Worm (Caenorhabditis elegans) whole organism, midembryonic: ENCODE results near the gene C54D10.13.

ENCODE experiments used
- T22C8.4 ChIP-seq: fragments of 200-800 bp; sonication (Bioruptor generic); IDR thresholded peaks from 2 replicates; pipeline ENCODE4 v1.3.6; 2022; ENCODE audit warnings: missing genetic modification characterization, missing compliant biosample characterization
- cog-1 ChIP-seq: sonication (generic microtip); optimal IDR thresholded peaks from 2 replicates; lab custom pipeline; 2016; ENCODE audit warnings: missing genetic modification characterization, missing compliant biosample characterization
- flt-1 ChIP-seq: fragments of 200-800 bp; sonication (Bioruptor generic); IDR thresholded peaks from 2 replicates; pipeline ENCODE4 v1.3.6; 2022; ENCODE audit warnings: missing genetic modification characterization, missing compliant biosample characterization
- klf-2 ChIP-seq: fragments of 200-800 bp; sonication (Bioruptor generic); conservative IDR thresholded peaks from 2 replicates; pipeline ENCODE4 v1.3.6; 2022; ENCODE audit warnings: missing genetic modification reagents, missing genetic modification characterization, missing compliant biosample characterization
- med-1 ChIP-seq: sonication (generic microtip); optimal IDR thresholded peaks from 2 replicates; lab custom pipeline; 2017; ENCODE audit warnings: missing genetic modification characterization, mild to moderate bottlenecking, missing compliant biosample characterization, antibody characterized with exemption, missing genetic modification reagents; ENCODE audit not compliant: insufficient read depth
- ref-1 ChIP-seq: fragments of 200-800 bp; sonication (Bioruptor generic); conservative IDR thresholded peaks from 2 replicates; pipeline ENCODE4 v1.3.6; 2022; ENCODE audit warnings: missing genetic modification reagents, missing genetic modification characterization, missing compliant biosample characterization
- tab-1 ChIP-seq: fragments of 200-800 bp; sonication (Bioruptor generic); IDR thresholded peaks from 2 replicates; pipeline ENCODE4 v1.3.6; 2022; ENCODE audit warnings: missing genetic modification characterization, missing compliant biosample characterization
- ztf-23 ChIP-seq: fragments of 200-800 bp; sonication (Bioruptor generic); IDR thresholded peaks from 2 replicates; pipeline ENCODE4 v1.3.6; 2022; ENCODE audit warnings: missing genetic modification reagents, missing genetic modification characterization, missing compliant biosample characterization
- ztf-29 ChIP-seq: fragments of 200-800 bp; sonication (Bioruptor generic); IDR thresholded peaks from 2 replicates; pipeline ENCODE4 v1.3.6; 2022; ENCODE audit warnings: missing genetic modification reagents, missing genetic modification characterization, missing compliant biosample characterization

Gene C54D10.13

DNA sequence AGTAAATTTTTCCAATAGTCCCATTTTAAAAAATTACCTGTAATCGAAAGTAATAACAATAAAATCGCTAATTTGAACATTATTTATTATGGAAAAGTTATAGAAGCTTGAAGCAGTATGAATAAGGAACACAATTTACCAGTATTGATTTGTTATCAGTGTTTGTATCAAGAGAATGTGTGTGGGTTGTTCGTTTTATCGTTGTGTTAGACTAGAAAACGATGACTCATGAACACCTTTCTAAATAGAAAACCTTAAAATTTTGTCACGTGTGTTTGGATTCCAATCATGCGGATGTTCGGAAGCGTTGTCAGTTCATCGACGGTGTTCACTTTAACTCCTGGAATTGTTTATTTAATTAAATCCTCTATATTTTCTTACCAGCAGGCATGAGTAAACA, at the start of gene C54D10.13:
Gene C54D10.13 (minus strand): TSS at position 179 of the 400 bp plus-strand sequence.
- TF ChIP-seq klf-2 (GFP tag; lab: Robert Waterston, UW) (no peak), cog-1 (no peak), tab-1 (GFP tag; lab: Robert Waterston, UW) (no peak), ztf-29 (GFP tag; lab: Robert Waterston, UW) (no peak), med-1 (GFP tag; lab: Kevin White, UChicago) (no peak), ztf-23 (no peak), T22C8.4 (GFP tag; lab: Robert Waterston, UW) (no peak), flt-1 (GFP tag; lab: Robert Waterston, UW) (no peak)

DNA sequence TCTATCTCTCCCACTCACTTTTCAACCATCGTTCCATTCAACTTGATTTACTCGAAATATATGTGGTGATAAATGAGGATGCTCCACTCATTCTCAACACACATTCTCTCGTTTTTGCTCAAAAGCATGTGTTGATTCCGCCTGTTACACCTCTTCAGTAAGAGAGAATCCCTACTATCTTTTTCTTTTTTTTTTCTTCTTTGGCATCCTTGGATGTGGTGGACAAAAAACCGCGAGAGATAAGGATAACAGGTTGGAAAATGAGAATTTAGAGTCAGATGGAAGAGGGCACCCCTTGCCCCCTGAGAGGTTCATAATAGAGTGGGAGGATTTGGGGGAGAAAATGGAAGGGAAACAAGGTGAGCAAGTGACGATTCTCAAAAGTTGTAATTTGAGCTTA, 46.9 kb upstream of the C54D10.13 start:
- TF ChIP-seq ztf-29 (GFP tag; lab: Robert Waterston, UW) (no peak), ref-1 (GFP tag; lab: Robert Waterston, UW) (no peak), tab-1 (GFP tag; lab: Robert Waterston, UW) (no peak), ztf-23 (no peak), klf-2 (GFP tag; lab: Robert Waterston, UW) (no peak), flt-1 (GFP tag; lab: Robert Waterston, UW) (no peak), cog-1 (no peak)

DNA sequence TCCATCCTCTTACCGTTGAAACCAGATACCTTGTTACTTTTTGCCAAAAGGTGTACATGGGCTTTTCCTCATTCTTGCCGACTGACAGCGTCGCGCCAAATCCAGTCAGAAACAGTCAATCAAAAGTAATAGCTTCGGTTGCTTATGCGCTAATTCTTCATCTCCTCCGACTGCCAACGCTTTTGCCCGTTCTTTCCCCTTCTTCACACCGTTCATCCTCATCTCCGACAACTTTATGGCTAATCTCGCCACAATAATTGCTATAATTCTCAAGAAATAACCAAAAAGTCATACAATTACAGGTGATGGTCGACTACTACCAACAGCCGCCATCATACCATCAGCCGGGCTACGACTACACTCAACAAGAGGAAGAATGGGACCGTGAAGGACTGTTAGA, 46.0 kb upstream of the C54D10.13 start, which contains the start of gene atn-1:
Gene atn-1 (plus strand): TSS at position 301 of the 400 bp plus-strand sequence.
- TF ChIP-seq klf-2 (GFP tag; lab: Robert Waterston, UW), result no peak
- no peak for TF ChIP-seq T22C8.4 (GFP tag; lab: Robert Waterston, UW)
- TF ChIP-seq ref-1 (GFP tag; lab: Robert Waterston, UW), result no peak
- no peak for TF ChIP-seq med-1 (GFP tag; lab: Kevin White, UChicago)
- no peak for TF ChIP-seq ztf-23
- TF ChIP-seq tab-1 (GFP tag; lab: Robert Waterston, UW), result no peak
- TF ChIP-seq cog-1, result no peak
- TF ChIP-seq flt-1 (GFP tag; lab: Robert Waterston, UW), result no peak
- TF ChIP-seq ztf-29 (GFP tag; lab: Robert Waterston, UW), result no peak

DNA sequence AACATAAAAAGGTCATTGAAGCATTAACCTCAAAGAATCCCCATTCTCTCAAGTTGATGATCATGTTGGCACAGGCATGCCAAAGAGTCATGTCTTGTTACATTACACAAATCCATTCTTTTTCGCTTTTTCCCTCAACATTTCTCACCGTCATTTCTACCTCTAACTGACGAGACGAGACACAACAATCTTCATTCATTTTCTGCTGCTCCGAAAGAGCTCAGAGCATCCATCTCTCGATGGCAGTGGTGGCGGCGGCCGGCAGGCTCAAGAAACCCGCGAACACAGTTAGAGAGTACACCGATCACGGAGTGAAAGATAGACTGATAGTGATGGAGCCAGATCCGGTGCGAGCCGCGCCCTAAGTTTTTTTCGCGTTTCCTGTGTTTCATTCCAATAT, 45.0 kb upstream of the C54D10.13 start:
- no peak for TF ChIP-seq flt-1 (GFP tag; lab: Robert Waterston, UW)
- no peak for TF ChIP-seq T22C8.4 (GFP tag; lab: Robert Waterston, UW)
- TF ChIP-seq klf-2 (GFP tag; lab: Robert Waterston, UW), result no peak
- no peak for TF ChIP-seq cog-1
- TF ChIP-seq med-1 (GFP tag; lab: Kevin White, UChicago), result no peak
- no peak for TF ChIP-seq ztf-29 (GFP tag; lab: Robert Waterston, UW)
- TF ChIP-seq tab-1 (GFP tag; lab: Robert Waterston, UW), result no peak
- TF ChIP-seq ztf-23, result no peak
- TF ChIP-seq ref-1 (GFP tag; lab: Robert Waterston, UW), result no peak

DNA sequence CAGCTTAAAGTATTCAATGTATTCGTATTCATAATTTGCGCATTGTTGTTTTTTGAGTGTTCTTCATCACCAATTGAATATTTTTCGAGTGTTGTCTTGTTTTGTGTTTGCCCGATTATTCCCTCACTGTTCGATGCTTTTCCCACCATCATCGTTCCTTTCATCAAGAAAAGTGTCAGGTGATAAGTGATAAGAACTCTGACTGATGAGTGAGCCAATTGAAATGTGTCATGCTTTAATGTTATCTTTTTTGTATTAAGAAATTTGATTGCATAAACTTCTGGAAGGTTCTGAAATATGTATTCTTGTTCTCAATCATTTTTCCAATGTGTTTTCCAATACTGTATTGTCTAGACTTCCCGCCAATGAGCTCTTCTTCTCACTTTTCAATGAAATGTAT, 43.3 kb upstream of the C54D10.13 start:
- no peak for TF ChIP-seq ref-1 (GFP tag; lab: Robert Waterston, UW)
- TF ChIP-seq T22C8.4 (GFP tag; lab: Robert Waterston, UW), result no peak
- no peak for TF ChIP-seq klf-2 (GFP tag; lab: Robert Waterston, UW)
- no peak for TF ChIP-seq flt-1 (GFP tag; lab: Robert Waterston, UW)
- TF ChIP-seq ztf-29 (GFP tag; lab: Robert Waterston, UW), result no peak
- no peak for TF ChIP-seq cog-1
- no peak for TF ChIP-seq tab-1 (GFP tag; lab: Robert Waterston, UW)
- TF ChIP-seq med-1 (GFP tag; lab: Kevin White, UChicago), result no peak

DNA sequence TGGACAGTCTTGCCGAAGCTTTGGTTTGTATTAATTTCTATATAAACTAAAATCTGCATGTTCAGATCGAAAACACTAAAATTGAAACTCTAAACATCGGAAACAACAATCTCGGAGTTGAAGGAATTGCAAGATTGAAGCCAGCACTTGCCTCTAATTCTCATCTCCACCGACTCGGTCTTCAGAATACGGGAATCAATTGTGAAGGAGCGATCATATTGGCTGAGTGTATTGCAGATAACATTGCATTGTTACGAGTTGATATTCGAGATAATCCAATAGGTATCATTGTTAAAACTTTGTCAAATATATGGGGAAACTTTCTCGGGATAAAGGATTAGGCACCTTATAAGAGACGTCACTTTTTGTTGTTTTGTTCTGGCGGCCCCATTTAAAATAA, 38.2 kb upstream of the C54D10.13 start:
- TF ChIP-seq med-1 (GFP tag; lab: Kevin White, UChicago) (no peak), ztf-23 (no peak), T22C8.4 (GFP tag; lab: Robert Waterston, UW) (no peak), klf-2 (GFP tag; lab: Robert Waterston, UW) (no peak), ztf-29 (GFP tag; lab: Robert Waterston, UW) (no peak), ref-1 (GFP tag; lab: Robert Waterston, UW) (no peak), tab-1 (GFP tag; lab: Robert Waterston, UW) (no peak), cog-1 (no peak), flt-1 (GFP tag; lab: Robert Waterston, UW) (no peak)

DNA sequence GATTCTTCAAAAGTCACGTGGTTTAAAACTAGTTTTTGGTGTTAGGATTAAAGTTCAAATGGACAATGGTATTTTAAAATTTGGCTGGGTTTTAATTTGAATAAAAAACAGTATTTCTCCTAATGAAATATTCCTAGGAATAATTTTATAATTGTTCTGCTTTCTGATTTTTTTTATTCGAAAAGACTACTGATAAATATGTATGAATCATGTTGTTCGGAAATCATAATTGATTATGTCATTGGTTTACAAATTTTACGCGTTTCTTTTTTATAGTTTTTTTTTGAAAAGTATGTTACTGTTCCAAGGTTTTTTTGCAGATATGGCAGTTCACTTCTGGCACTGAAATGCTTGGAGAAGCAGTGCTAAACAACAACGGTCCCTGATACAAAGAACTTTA, 36.3 kb upstream of the C54D10.13 start, which contains the start of gene F28C1.3:
Gene F28C1.3 (plus strand): TSS at position 301 of the 400 bp plus-strand sequence.
- no peak for TF ChIP-seq ref-1 (GFP tag; lab: Robert Waterston, UW)
- no peak for TF ChIP-seq tab-1 (GFP tag; lab: Robert Waterston, UW)
- TF ChIP-seq flt-1 (GFP tag; lab: Robert Waterston, UW), result no peak
- TF ChIP-seq med-1 (GFP tag; lab: Kevin White, UChicago), result no peak
- no peak for TF ChIP-seq klf-2 (GFP tag; lab: Robert Waterston, UW)
- TF ChIP-seq cog-1, result no peak
- no peak for TF ChIP-seq T22C8.4 (GFP tag; lab: Robert Waterston, UW)
- no peak for TF ChIP-seq ztf-29 (GFP tag; lab: Robert Waterston, UW)
- TF ChIP-seq ztf-23, result no peak

DNA sequence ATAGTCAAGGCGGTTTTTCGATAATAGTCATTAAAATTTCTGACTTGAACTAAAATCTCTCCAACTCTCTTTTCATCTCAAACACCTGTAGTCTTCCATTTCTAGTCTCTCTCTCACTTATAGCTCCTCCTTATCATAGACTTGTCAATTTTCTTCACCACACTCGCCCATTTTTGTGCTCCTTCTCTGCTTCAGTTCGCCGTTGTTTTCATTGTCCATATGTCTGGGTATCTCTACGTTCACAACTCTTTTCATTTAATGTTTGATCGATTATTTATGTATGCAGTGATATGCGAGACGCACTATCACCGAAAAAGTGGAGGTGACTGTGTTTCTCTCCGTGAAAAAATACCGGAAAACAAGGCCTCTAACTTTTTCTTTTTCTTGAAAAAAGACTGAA, 35.7 kb upstream of the C54D10.13 start:
- TF ChIP-seq ztf-29 (GFP tag; lab: Robert Waterston, UW) (no peak), cog-1 (no peak), klf-2 (GFP tag; lab: Robert Waterston, UW) (no peak), flt-1 (GFP tag; lab: Robert Waterston, UW) (no peak), T22C8.4 (GFP tag; lab: Robert Waterston, UW) (no peak), ref-1 (GFP tag; lab: Robert Waterston, UW) (no peak)

DNA sequence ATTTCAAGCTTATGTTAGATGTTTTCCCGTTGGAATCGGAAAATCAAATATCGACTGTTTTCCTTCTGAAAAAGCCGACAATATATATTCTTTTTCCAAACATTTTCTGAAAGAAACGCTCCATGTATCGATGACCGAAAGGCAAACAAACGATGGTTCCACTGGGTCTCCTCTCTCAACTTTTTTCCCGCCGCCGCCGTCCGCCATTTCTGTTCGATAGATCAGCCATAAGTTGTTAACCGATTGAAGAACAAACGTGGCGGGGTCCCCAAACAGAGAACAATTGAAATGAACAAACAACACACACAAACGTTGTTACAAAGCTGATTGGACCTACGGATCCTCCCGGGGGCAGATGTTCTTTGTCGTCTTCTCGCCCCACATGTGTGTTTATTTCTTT, 34.6 kb upstream of the C54D10.13 start:
- no peak for TF ChIP-seq T22C8.4 (GFP tag; lab: Robert Waterston, UW)
- TF ChIP-seq flt-1 (GFP tag; lab: Robert Waterston, UW), result no peak
- no peak for TF ChIP-seq med-1 (GFP tag; lab: Kevin White, UChicago)
- TF ChIP-seq ztf-23, result no peak
- no peak for TF ChIP-seq cog-1
- no peak for TF ChIP-seq ztf-29 (GFP tag; lab: Robert Waterston, UW)
- no peak for TF ChIP-seq tab-1 (GFP tag; lab: Robert Waterston, UW)
- no peak for TF ChIP-seq ref-1 (GFP tag; lab: Robert Waterston, UW)
- TF ChIP-seq klf-2 (GFP tag; lab: Robert Waterston, UW), result no peak
